Worm (Caenorhabditis elegans) whole organism, L3 larva: Measurements from ENCODE around the gene F54F7.3.

Source experiments
- R02D3.7 ChIP-seq: fragments of 150-350 bp; optimal IDR thresholded peaks from 2 replicates; lab custom pipeline; 2014; ENCODE audit warnings: missing biosample characterization, missing genetic modification characterization
- aly-2 ChIP-seq: fragments of 150-350 bp; optimal IDR thresholded peaks from 2 replicates; lab custom pipeline; 2014; ENCODE audit warnings: missing biosample characterization, missing genetic modification characterization
- ceh-28 ChIP-seq: fragments of 150-350 bp; optimal IDR thresholded peaks from 2 replicates; lab custom pipeline; 2014; ENCODE audit warnings: missing biosample characterization, missing genetic modification reagents, missing genetic modification characterization
- ceh-82 ChIP-seq: fragments of 150-350 bp; optimal IDR thresholded peaks from 2 replicates; lab custom pipeline; 2014; ENCODE audit warnings: missing biosample characterization, missing genetic modification characterization
- egl-27 ChIP-seq: sonication (generic microtip); optimal IDR thresholded peaks from 4 replicates; lab custom pipeline; 2017; ENCODE audit warnings: missing biosample characterization, missing genetic modification reagents, missing genetic modification characterization
- elt-3 ChIP-seq, 3 experiments: fragments of 150-350 bp in 1 of 3; sonication (generic microtip) in 2 of 3; optimal IDR thresholded peaks; 2 replicates in 2 of 3; 4 replicates in 1 of 3; lab custom pipeline; 2014 to 2017; ENCODE audit warnings: missing biosample characterization in 3 of 3, missing genetic modification characterization in 3 of 3
- fkh-10 ChIP-seq: sonication (generic microtip); optimal IDR thresholded peaks from 2 replicates; lab custom pipeline; 2017; ENCODE audit warnings: missing biosample characterization, missing genetic modification reagents, missing genetic modification characterization
- fkh-2 ChIP-seq: fragments of 150-350 bp; optimal IDR thresholded peaks from 2 replicates; lab custom pipeline; 2014; ENCODE audit warnings: missing biosample characterization, missing genetic modification reagents, missing genetic modification characterization
- nfya-1 ChIP-seq: sonication (generic microtip); optimal IDR thresholded peaks from 2 replicates; lab custom pipeline; 2017; ENCODE audit warnings: missing genetic modification characterization, mild to moderate bottlenecking, missing compliant biosample characterization, antibody characterized with exemption, moderate library complexity; ENCODE audit not compliant: insufficient read depth
- nhr-11 ChIP-seq: fragments of 150-350 bp; optimal IDR thresholded peaks from 2 replicates; lab custom pipeline; 2014; ENCODE audit warnings: missing biosample characterization, missing genetic modification characterization
- nhr-23 ChIP-seq: fragments of 150-350 bp; optimal IDR thresholded peaks from 2 replicates; lab custom pipeline; 2014; ENCODE audit warnings: missing biosample characterization, missing genetic modification reagents, missing genetic modification characterization
- pha-4 ChIP-seq: fragments of 150-350 bp; optimal IDR thresholded peaks from 2 replicates; lab custom pipeline; 2014; ENCODE audit warnings: missing biosample characterization, missing genetic modification reagents, missing genetic modification characterization
- zag-1 ChIP-seq: fragments of 150-350 bp; optimal IDR thresholded peaks from 2 replicates; lab custom pipeline; 2014; ENCODE audit warnings: missing biosample characterization, missing genetic modification characterization
- ztf-4 ChIP-seq: fragments of 150-350 bp; optimal IDR thresholded peaks from 2 replicates; lab custom pipeline; 2014; ENCODE audit warnings: missing biosample characterization, missing genetic modification characterization

- TF ChIP-seq ceh-28 (tag; lab: Kevin White, UChicago) (no peak), nfya-1 (tag; lab: Kevin White, UChicago) (no peak), nhr-23 (tag; lab: Kevin White, UChicago) (no peak), zag-1 (tag; lab: Kevin White, UChicago) (no peak), pha-4 (tag; lab: Kevin White, UChicago) (no peak), egl-27 (no peak), fkh-2 (tag; lab: Kevin White, UChicago) (no peak), ceh-82 (tag; lab: Kevin White, UChicago) (no peak), ztf-4 (tag; lab: Kevin White, UChicago) (no peak), R02D3.7 (tag; lab: Kevin White, UChicago) (no peak), fkh-10 (no peak), elt-3 (tag; optimal IDR thresholded peaks at IDR 0.05; lab: Kevin White, UChicago) (no peak), aly-2 (tag; lab: Kevin White, UChicago) (no peak), nhr-11 (no peak)
Measured at ce11 chrX:11850082-11850481, at the start of gene F54F7.3.
